Worm (Caenorhabditis elegans): Measurements from ENCODE around the gene ndua-12.

DNA sequence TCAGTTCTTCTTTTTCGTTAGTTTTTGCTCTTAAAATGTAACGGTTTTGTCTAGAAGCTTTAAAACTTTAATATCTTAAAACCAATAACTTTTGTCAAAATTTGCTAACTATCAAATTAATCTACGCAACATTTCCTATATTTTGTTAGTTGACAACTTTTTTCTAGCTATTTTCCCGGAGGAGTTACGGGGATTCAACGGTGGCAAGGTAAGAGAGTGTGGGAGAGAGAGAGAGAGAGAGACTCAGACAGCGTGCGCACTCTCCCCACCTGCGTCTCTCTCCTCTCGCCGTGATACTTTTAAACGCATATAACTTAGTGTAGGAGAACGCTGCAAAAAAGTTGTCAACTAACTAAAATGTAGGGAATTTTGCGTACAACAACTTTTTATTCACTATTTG lies 33.9 kb upstream of the ndua-12 start:
- TF ChIP-seq ama-1 (optimal IDR thresholded peaks at IDR 0.05) (no peak), nhr-77 (tag; optimal IDR thresholded peaks at IDR 0.05) (no peak)
